Worm (Caenorhabditis elegans) whole organism, midembryonic: ENCODE measurements around the gene C31A11.13.
A peak's percentile ranks its signal among the peaks of the same experiment; 100 is the strongest.
"Not testable (repeated sequence)": the region's sequence is repeated elsewhere in the genome, so short reads cannot be mapped to it uniquely, and the experiment has no call there.

Source experiments
- T22C8.4 ChIP-seq: fragments of 200-800 bp; sonication (Bioruptor generic); IDR thresholded peaks from 2 replicates; pipeline ENCODE4 v1.3.6; 2022; ENCODE audit warnings: missing genetic modification characterization, missing compliant biosample characterization
- cog-1 ChIP-seq: sonication (generic microtip); optimal IDR thresholded peaks from 2 replicates; lab custom pipeline; 2016; ENCODE audit warnings: missing genetic modification characterization, missing compliant biosample characterization
- flt-1 ChIP-seq: fragments of 200-800 bp; sonication (Bioruptor generic); IDR thresholded peaks from 2 replicates; pipeline ENCODE4 v1.3.6; 2022; ENCODE audit warnings: missing genetic modification characterization, missing compliant biosample characterization
- klf-2 ChIP-seq: fragments of 200-800 bp; sonication (Bioruptor generic); conservative IDR thresholded peaks from 2 replicates; pipeline ENCODE4 v1.3.6; 2022; ENCODE audit warnings: missing genetic modification reagents, missing genetic modification characterization, missing compliant biosample characterization
- med-1 ChIP-seq: sonication (generic microtip); optimal IDR thresholded peaks from 2 replicates; lab custom pipeline; 2017; ENCODE audit warnings: missing genetic modification characterization, mild to moderate bottlenecking, missing compliant biosample characterization, antibody characterized with exemption, missing genetic modification reagents; ENCODE audit not compliant: insufficient read depth
- ref-1 ChIP-seq: fragments of 200-800 bp; sonication (Bioruptor generic); conservative IDR thresholded peaks from 2 replicates; pipeline ENCODE4 v1.3.6; 2022; ENCODE audit warnings: missing genetic modification reagents, missing genetic modification characterization, missing compliant biosample characterization
- tab-1 ChIP-seq: fragments of 200-800 bp; sonication (Bioruptor generic); IDR thresholded peaks from 2 replicates; pipeline ENCODE4 v1.3.6; 2022; ENCODE audit warnings: missing genetic modification characterization, missing compliant biosample characterization
- ztf-23 ChIP-seq: fragments of 200-800 bp; sonication (Bioruptor generic); IDR thresholded peaks from 2 replicates; pipeline ENCODE4 v1.3.6; 2022; ENCODE audit warnings: missing genetic modification reagents, missing genetic modification characterization, missing compliant biosample characterization
- ztf-29 ChIP-seq: fragments of 200-800 bp; sonication (Bioruptor generic); IDR thresholded peaks from 2 replicates; pipeline ENCODE4 v1.3.6; 2022; ENCODE audit warnings: missing genetic modification reagents, missing genetic modification characterization, missing compliant biosample characterization

C31A11.13 gene

DNA sequence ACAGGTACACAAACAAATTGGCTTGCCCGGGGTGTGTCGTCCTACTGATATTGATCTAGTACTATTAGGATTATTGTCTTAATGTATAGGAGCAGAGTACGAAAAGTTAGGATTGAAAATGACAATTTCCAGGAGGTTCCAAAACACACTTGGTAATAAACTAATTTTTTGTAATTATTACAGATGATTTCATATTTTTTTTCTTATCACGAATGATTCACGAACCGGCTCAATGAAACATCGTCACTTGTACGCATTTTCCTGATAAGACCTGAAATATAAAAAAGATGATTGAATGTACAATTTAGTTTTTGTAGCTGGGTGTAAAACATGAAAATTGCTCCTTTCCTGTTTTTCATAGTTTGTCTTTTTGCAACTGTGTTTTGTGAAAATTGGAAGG lies at the start of gene C31A11.13, which contains the start of gene oac-6:
TSS of gene C31A11.13 (minus strand) at position 113 of the 400 bp plus-strand sequence.
TSS of gene oac-6 (plus strand) at position 279 of the 400 bp plus-strand sequence.
- no peak for TF ChIP-seq cog-1 (tag; lab: Kevin White, UChicago)
- TF ChIP-seq klf-2 (GFP tag; lab: Robert Waterston, UW): no peak
- TF ChIP-seq ztf-23 (GFP tag; lab: Robert Waterston, UW): no peak
- TF ChIP-seq flt-1 (GFP tag; lab: Robert Waterston, UW): no peak
- no peak for TF ChIP-seq ref-1 (GFP tag; lab: Robert Waterston, UW)
- TF ChIP-seq T22C8.4 (GFP tag; lab: Robert Waterston, UW): no peak
- no peak for TF ChIP-seq ztf-29 (GFP tag; lab: Robert Waterston, UW)
- TF ChIP-seq med-1 (GFP tag; lab: Kevin White, UChicago): no peak
- no peak for TF ChIP-seq tab-1 (GFP tag; lab: Robert Waterston, UW)

- no peak for TF ChIP-seq tab-1 (GFP tag; lab: Robert Waterston, UW)
These were observed 49.4 kb upstream of the C31A11.13 start for ce11 chrV:16351757-16352156.

ce11 chrV:16350775-16351378 lies 48.5 kb upstream of the C31A11.13 start:
- TF ChIP-seq med-1 (GFP tag; lab: Kevin White, UChicago) (no peak), tab-1 (GFP tag; lab: Robert Waterston, UW) (no peak), ref-1 (GFP tag; lab: Robert Waterston, UW) (no peak), flt-1 (GFP tag; lab: Robert Waterston, UW) (no peak), T22C8.4 (GFP tag; lab: Robert Waterston, UW) (no peak)

ce11 chrV:16350061-16350460 lies 47.7 kb upstream of the C31A11.13 start:
- TF ChIP-seq med-1 (GFP tag; lab: Kevin White, UChicago): no peak
- no peak for TF ChIP-seq T22C8.4 (GFP tag; lab: Robert Waterston, UW)
- no peak for TF ChIP-seq klf-2 (GFP tag; lab: Robert Waterston, UW)
- TF ChIP-seq tab-1 (GFP tag; lab: Robert Waterston, UW): no peak
- no peak for TF ChIP-seq ztf-29 (GFP tag; lab: Robert Waterston, UW)
- no peak for TF ChIP-seq cog-1 (tag; lab: Kevin White, UChicago)
- TF ChIP-seq ztf-23 (GFP tag; lab: Robert Waterston, UW): no peak

ce11 chrV:16346406-16347108 lies 44.2 kb upstream of the C31A11.13 start, which contains the start of the genes W08G11.5 and W08G11.1:
W08G11.5 (minus strand) TSS chrV:16346506.
W08G11.1 (plus strand) TSS chrV:16347058.
- TF ChIP-seq ref-1 (GFP tag; lab: Robert Waterston, UW) (no peak), med-1 (GFP tag; lab: Kevin White, UChicago) (no peak), tab-1 (GFP tag; lab: Robert Waterston, UW) (no peak), cog-1 (tag; lab: Kevin White, UChicago) (no peak), ztf-29 (GFP tag; lab: Robert Waterston, UW) (no peak), ztf-23 (GFP tag; lab: Robert Waterston, UW) (no peak), klf-2 (GFP tag; lab: Robert Waterston, UW) (no peak), flt-1 (GFP tag; lab: Robert Waterston, UW) (no peak), T22C8.4 (GFP tag; lab: Robert Waterston, UW) (no peak)

DNA sequence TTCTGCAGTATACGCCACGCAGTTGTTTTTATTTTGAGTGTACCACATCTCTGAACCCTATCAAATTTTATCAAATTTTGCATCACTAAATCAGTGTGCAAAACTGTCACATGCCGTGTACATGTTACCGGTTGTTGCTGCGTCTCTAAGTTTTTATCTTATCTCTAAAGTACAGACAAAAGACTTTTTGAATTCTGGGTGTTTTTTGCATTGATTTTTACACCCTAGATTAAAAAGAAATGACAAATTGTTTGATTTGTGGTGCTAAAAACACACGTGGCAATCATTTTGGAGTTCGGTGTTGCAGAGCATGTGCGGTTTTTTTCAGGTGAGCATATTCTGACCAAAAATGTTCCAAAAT lies 39.9 kb upstream of the C31A11.13 start, which contains the start of gene nhr-193:
TSS of gene nhr-193 (plus strand) at position 51 of the 361 bp plus-strand sequence.
- no peak for TF ChIP-seq ztf-29 (GFP tag; lab: Robert Waterston, UW)
- TF ChIP-seq tab-1 (GFP tag; lab: Robert Waterston, UW): no peak
- no peak for TF ChIP-seq cog-1 (tag; lab: Kevin White, UChicago)
- no peak for TF ChIP-seq ref-1 (GFP tag; lab: Robert Waterston, UW)
- TF ChIP-seq T22C8.4 (GFP tag; lab: Robert Waterston, UW): no peak
- no peak for TF ChIP-seq flt-1 (GFP tag; lab: Robert Waterston, UW)
- TF ChIP-seq ztf-23 (GFP tag; lab: Robert Waterston, UW): no peak
- no peak for TF ChIP-seq klf-2 (GFP tag; lab: Robert Waterston, UW)
- TF ChIP-seq med-1 (GFP tag; lab: Kevin White, UChicago): no peak

ce11 chrV:16341497-16342257 lies 39.3 kb upstream of the C31A11.13 start:
- TF ChIP-seq klf-2 (GFP tag; lab: Robert Waterston, UW): 0 out of 2 replicates have a peak, but pooled peaks have one; percentile 43

ce11 chrV:16338287-16339092 lies 36.1 kb upstream of the C31A11.13 start, which contains the start of gene slc-9B.2:
slc-9B.2 (plus strand) TSS chrV:16339042.
- not testable (repeated sequence) for TF ChIP-seq tab-1, ztf-23, T22C8.4 (GFP tag; lab: Robert Waterston, UW)
